Fruit fly (Drosophila melanogaster): ENCODE data around the gene Iml1.

Iml1 gene

DNA sequence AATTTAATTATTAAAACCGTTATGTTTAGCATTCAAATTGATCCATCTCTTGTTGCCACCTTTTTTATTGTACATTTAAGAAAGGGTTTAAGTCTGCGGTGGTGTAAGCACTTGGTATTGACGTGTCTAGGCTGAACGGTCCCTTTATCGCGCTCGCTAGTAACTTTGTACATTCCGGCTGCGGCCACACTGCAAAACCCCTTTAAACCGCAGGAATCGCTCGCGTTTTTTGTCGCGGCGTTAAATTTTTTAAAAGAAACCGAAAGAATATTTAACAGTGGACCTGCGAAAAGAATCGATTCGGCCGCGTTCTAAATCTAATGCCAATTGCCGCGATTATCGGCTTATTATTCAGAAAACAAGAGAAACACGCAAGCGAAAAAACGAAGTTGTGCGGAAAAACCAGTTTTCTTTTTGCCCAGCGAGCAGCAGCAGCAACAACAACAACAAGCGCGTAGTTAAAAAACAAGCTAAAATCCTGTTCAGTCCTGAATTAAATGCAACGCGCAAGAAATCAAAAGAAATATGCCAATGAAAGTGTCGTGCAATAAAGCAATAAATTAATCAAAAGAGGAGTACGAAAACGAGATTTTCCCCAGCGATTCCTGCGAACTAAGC lies 42.8 kb upstream of the Iml1 start, which contains the start of gene CG13917 (continued):
- TF ChIP-seq hbn (GFP tag; IDR thresholded peaks at IDR 0.05; ENCODE audit: partially characterized antibody) (0 out of 2 replicates have a peak, but pooled peaks have one; percentile 25), trem (tag; optimal IDR thresholded peaks at IDR 0.05) (peak; percentile 66), HmgZ (tag; optimal IDR thresholded peaks at IDR 0.05) (peak; percentile 34), zen (tag; optimal IDR thresholded peaks at IDR 0.05) (peak; percentile 31), ken (GFP tag; IDR thresholded peaks at IDR 0.05) (no peak), da (GFP tag; optimal IDR thresholded peaks at IDR 0.05) (no peak), Ets97D (GFP tag; optimal IDR thresholded peaks at IDR 0.05) (peak; percentile 95), CTCF (GFP tag; optimal IDR thresholded peaks at IDR 0.05) (peak; percentile 28), Mrtf (GFP tag; IDR thresholded peaks at IDR 0.05) (no peak), lola (GFP tag; optimal IDR thresholded peaks at IDR 0.05) (no peak), CG13287 (GFP tag; IDR thresholded peaks at IDR 0.05; ENCODE audit: partially characterized antibody) (peak; percentile 55; the same call in 1 of the 2 replicates), CG8290 (GFP tag; optimal IDR thresholded peaks at IDR 0.05) (peak; percentile 12), CG8290 (tag; optimal IDR thresholded peaks at IDR 0.05) (peak in 1 of 2 experiments; percentile 14), CoRest (tag; optimal IDR thresholded peaks at IDR 0.05) (peak; percentile 60), nom (GFP tag; optimal IDR thresholded peaks at IDR 0.05) (peak; percentile 58), Stat92E (GFP tag; optimal IDR thresholded peaks at IDR 0.05) (peak in 1 of 3 experiments; percentile 39), ATbp (GFP tag; optimal IDR thresholded peaks at IDR 0.05) (no peak), CG8359 (GFP tag; optimal IDR thresholded peaks at IDR 0.05; ENCODE audit: borderline replicate concordance) (peak; percentile 100), Lhr (GFP tag; optimal IDR thresholded peaks at IDR 0.05) (peak; percentile 86), CG34376 (GFP tag; optimal IDR thresholded peaks at IDR 0.05) (no peak), Dp (GFP tag; optimal IDR thresholded peaks at IDR 0.05) (peak; percentile 71), ci (GFP tag; IDR thresholded peaks at IDR 0.05) (no peak), CG4730 (GFP tag; IDR thresholded peaks at IDR 0.05) (no peak), oc (tag; optimal IDR thresholded peaks at IDR 0.05) (no peak), Hmr (GFP tag; optimal IDR thresholded peaks at IDR 0.05) (peak; percentile 71), Dek (tag; optimal IDR thresholded peaks at IDR 0.05) (peak; percentile 40), fu2 (GFP tag; optimal IDR thresholded peaks at IDR 0.05) (no peak), run (tag; optimal IDR thresholded peaks at IDR 0.05) (peak; percentile 25), CG17829 (tag; optimal IDR thresholded peaks at IDR 0.05) (peak; percentile 25), ash1 (GFP tag; optimal IDR thresholded peaks at IDR 0.05) (no peak), abd-A (tag; optimal IDR thresholded peaks at IDR 0.05) (peak; percentile 27), Bgb (GFP tag; IDR thresholded peaks at IDR 0.05; ENCODE audit: partially characterized antibody) (peak; percentile 48; the same call in 1 of the 2 replicates), stwl (tag; optimal IDR thresholded peaks at IDR 0.05) (peak; percentile 70), pzg (GFP tag; optimal IDR thresholded peaks at IDR 0.05) (peak; percentile 98), CG12659 (GFP tag; optimal IDR thresholded peaks at IDR 0.05) (peak; percentile 48), gem (tag; optimal IDR thresholded peaks at IDR 0.05) (peak; percentile 33), otp (GFP tag; IDR thresholded peaks at IDR 0.05) (no peak), Rfx (GFP tag; IDR thresholded peaks at IDR 0.05) (0 out of 2 replicates have a peak, but pooled peaks have one; percentile 15), az2 (GFP tag; optimal IDR thresholded peaks at IDR 0.05) (no peak), bbx (GFP tag; IDR thresholded peaks at IDR 0.05; ENCODE audit: partially characterized antibody) (peak; percentile 64), CG12299 (tag; optimal IDR thresholded peaks at IDR 0.05) (peak; percentile 41), gcm2 (GFP tag; optimal IDR thresholded peaks at IDR 0.05) (no peak), Side (GFP tag; optimal IDR thresholded peaks at IDR 0.05) (peak; percentile 5), tll (GFP tag; optimal IDR thresholded peaks at IDR 0.05) (no peak), klu (GFP tag; IDR thresholded peaks at IDR 0.05) (no peak), ac (GFP tag; optimal IDR thresholded peaks at IDR 0.05) (no peak), CG15479 (GFP tag; optimal IDR thresholded peaks at IDR 0.05) (no peak), CG10267 (tag; optimal IDR thresholded peaks at IDR 0.05) (peak; percentile 77)

Measured in whole organism, embryonic.